Fruit fly (Drosophila melanogaster) whole organism, embryonic: ENCODE results near the gene dlg1.

Experiments used
- Adf1 ChIP-seq: fragments of 200-800 bp; sonication (Bioruptor generic); IDR thresholded peaks from 2 replicates; pipeline ENCODE4 v1.3.6; 2022; ENCODE audit warnings: missing biosample characterization, missing genetic modification characterization
- CG10209 ChIP-seq: fragments of 200-800 bp; sonication (Bioruptor generic); optimal IDR thresholded peaks from 3 replicates; lab custom pipeline; 2017; ENCODE audit warnings: missing biosample characterization, mild to moderate bottlenecking, missing genetic modification characterization, missing genetic modification reagents
- CG10543 ChIP-seq: fragments of 200-800 bp; sonication (Bioruptor generic); optimal IDR thresholded peaks from 3 replicates; lab custom pipeline; 2017; ENCODE audit warnings: missing biosample characterization, mild to moderate bottlenecking, missing genetic modification characterization, moderate library complexity
- CG11504 ChIP-seq: fragments of 200-800 bp; sonication (Bioruptor generic); optimal IDR thresholded peaks from 3 replicates; lab custom pipeline; 2019; ENCODE audit warnings: missing biosample characterization, mild to moderate bottlenecking, missing genetic modification characterization, moderate library complexity
- CG12744 ChIP-seq: fragments of 200-800 bp; sonication (Bioruptor generic); optimal IDR thresholded peaks from 2 replicates; lab custom pipeline; 2016; ENCODE audit warnings: missing biosample characterization, missing genetic modification characterization
- CG13296 ChIP-seq: fragments of 200-800 bp; sonication (Bioruptor generic); optimal IDR thresholded peaks from 3 replicates; lab custom pipeline; 2018; ENCODE audit warnings: missing biosample characterization, mild to moderate bottlenecking, missing genetic modification characterization
- CG13894 ChIP-seq: fragments of 200-800 bp; sonication (Bioruptor generic); optimal IDR thresholded peaks from 3 replicates; lab custom pipeline; 2018; ENCODE audit warnings: missing biosample characterization, mild to moderate bottlenecking, missing genetic modification characterization, moderate library complexity
- CG14710 ChIP-seq: fragments of 200-800 bp; sonication (Bioruptor generic); optimal IDR thresholded peaks from 3 replicates; lab custom pipeline; 2019; ENCODE audit warnings: missing biosample characterization, mild to moderate bottlenecking, missing genetic modification characterization, moderate library complexity
- CG14860 ChIP-seq: fragments of 200-800 bp; sonication (Bioruptor generic); IDR thresholded peaks from 3 replicates; pipeline ENCODE4 v1.3.6; 2022; ENCODE audit warnings: missing biosample characterization, missing genetic modification characterization; ENCODE audit not compliant: partially characterized antibody
- CG15011 ChIP-seq: fragments of 200-800 bp; sonication (Bioruptor generic); optimal IDR thresholded peaks from 3 replicates; lab custom pipeline; 2018; ENCODE audit warnings: missing biosample characterization, mild to moderate bottlenecking, missing genetic modification characterization
- CG16815 ChIP-seq: fragments of 200-800 bp; sonication (Bioruptor generic); optimal IDR thresholded peaks from 3 replicates; lab custom pipeline; 2017; ENCODE audit warnings: missing biosample characterization, mild to moderate bottlenecking, missing genetic modification characterization
- CG1792 ChIP-seq: fragments of 200-800 bp; sonication (Bioruptor generic); optimal IDR thresholded peaks from 2 replicates; lab custom pipeline; 2016; ENCODE audit warnings: missing biosample characterization, missing genetic modification characterization
- CG34376 ChIP-seq: fragments of 200-800 bp; sonication (Bioruptor generic); optimal IDR thresholded peaks from 2 replicates; lab custom pipeline; 2018; ENCODE audit warnings: missing biosample characterization, mild to moderate bottlenecking, missing genetic modification characterization
- CG3995 ChIP-seq: fragments of 200-800 bp; sonication (Bioruptor generic); optimal IDR thresholded peaks from 3 replicates; lab custom pipeline; 2016; ENCODE audit warnings: missing biosample characterization, missing genetic modification characterization
- CG43689 ChIP-seq: fragments of 200-800 bp; sonication (Bioruptor generic); IDR thresholded peaks from 2 replicates; pipeline ENCODE4 v1.3.6; 2022; ENCODE audit warnings: missing biosample characterization, missing genetic modification characterization
- CG6254 ChIP-seq: fragments of 200-800 bp; sonication (Bioruptor generic); optimal IDR thresholded peaks from 3 replicates; lab custom pipeline; 2017; ENCODE audit warnings: mild to moderate bottlenecking, missing biosample characterization, missing genetic modification reagents, missing genetic modification characterization
- CG6654 ChIP-seq: fragments of 200-800 bp; sonication (Bioruptor generic); optimal IDR thresholded peaks from 2 replicates; lab custom pipeline; 2017; ENCODE audit warnings: missing biosample characterization, mild to moderate bottlenecking, missing genetic modification characterization
- CG8388 ChIP-seq: fragments of 200-800 bp; sonication (Bioruptor generic); optimal IDR thresholded peaks from 2 replicates; lab custom pipeline; 2019; ENCODE audit warnings: missing biosample characterization, mild to moderate bottlenecking, missing genetic modification characterization, moderate library complexity
- CG9727 ChIP-seq: fragments of 200-800 bp; sonication (Bioruptor generic); optimal IDR thresholded peaks from 3 replicates; lab custom pipeline; 2017; ENCODE audit warnings: missing biosample characterization, mild to moderate bottlenecking, missing genetic modification characterization
- Doc3 ChIP-seq: fragments of 200-800 bp; sonication (Bioruptor generic); IDR thresholded peaks from 3 replicates; pipeline ENCODE4 v1.3.6; 2022; ENCODE audit warnings: missing biosample characterization, missing genetic modification characterization; ENCODE audit not compliant: partially characterized antibody
- Dref ChIP-seq: fragments of 200-800 bp; sonication (Bioruptor generic); IDR thresholded peaks from 2 replicates; pipeline ENCODE4 v1.3.6; 2022; ENCODE audit warnings: missing biosample characterization, missing genetic modification characterization
- Drgx ChIP-seq: fragments of 200-800 bp; sonication (Bioruptor generic); IDR thresholded peaks from 2 replicates; pipeline ENCODE4 v1.3.6; 2022; ENCODE audit warnings: missing biosample characterization, missing genetic modification characterization
- Hmx ChIP-seq: fragments of 200-800 bp; sonication (Bioruptor generic); optimal IDR thresholded peaks from 2 replicates; lab custom pipeline; 2016; ENCODE audit warnings: missing biosample characterization, missing genetic modification characterization
- Jarid2 ChIP-seq: fragments of 200-800 bp; sonication (Bioruptor generic); optimal IDR thresholded peaks from 3 replicates; lab custom pipeline; 2017; ENCODE audit warnings: mild to moderate bottlenecking, missing biosample characterization, missing genetic modification reagents, missing genetic modification characterization
- MBD-R2 ChIP-seq: fragments of 200-800 bp; sonication (Bioruptor generic); IDR thresholded peaks from 2 replicates; pipeline ENCODE4 v1.3.6; 2022; ENCODE audit warnings: missing biosample characterization, missing genetic modification characterization
- PHDP ChIP-seq: fragments of 200-800 bp; sonication (Bioruptor generic); optimal IDR thresholded peaks from 3 replicates; lab custom pipeline; 2018; ENCODE audit warnings: missing biosample characterization, mild to moderate bottlenecking, missing genetic modification characterization, moderate library complexity
- Side ChIP-seq: fragments of 200-800 bp; sonication (Bioruptor generic); optimal IDR thresholded peaks from 2 replicates; lab custom pipeline; 2016; ENCODE audit warnings: missing biosample characterization, missing genetic modification characterization
- Trl ChIP-seq, 3 experiments: fragments of >200 bp in 2 of 3; fragments of 200-800 bp in 1 of 3; sonication (Bioruptor generic) in 1 of 3; optimal IDR thresholded peaks; 2 replicates in 1 of 3; 3 replicates in 2 of 3; lab custom pipeline; 2016 to 2017; ENCODE audit warnings: missing biosample characterization in 1 of 3, missing genetic modification characterization in 1 of 3
- Xbp1 ChIP-seq: fragments of 200-800 bp; sonication (Bioruptor generic); optimal IDR thresholded peaks from 3 replicates; lab custom pipeline; 2016; ENCODE audit warnings: missing biosample characterization, mild to moderate bottlenecking, missing genetic modification characterization
- YL-1 ChIP-seq: fragments of 200-800 bp; sonication (Bioruptor generic); optimal IDR thresholded peaks from 3 replicates; lab custom pipeline; 2017; ENCODE audit warnings: missing biosample characterization, mild to moderate bottlenecking, missing genetic modification characterization
- amos ChIP-seq: fragments of 200-800 bp; sonication (Bioruptor generic); IDR thresholded peaks from 2 replicates; pipeline ENCODE4 v1.3.6; 2022; ENCODE audit warnings: missing biosample characterization, missing genetic modification characterization; ENCODE audit not compliant: partially characterized antibody
- chn ChIP-seq: fragments of 200-800 bp; sonication (Bioruptor generic); optimal IDR thresholded peaks from 2 replicates; lab custom pipeline; 2016; ENCODE audit warnings: missing biosample characterization, missing genetic modification characterization
- en ChIP-seq: fragments of 200-800 bp; sonication (Bioruptor generic); optimal IDR thresholded peaks from 2 replicates; lab custom pipeline; 2016; ENCODE audit warnings: missing biosample characterization, missing genetic modification characterization
- ewg ChIP-seq: fragments of 200-800 bp; sonication (Bioruptor generic); optimal IDR thresholded peaks from 3 replicates; lab custom pipeline; 2017; ENCODE audit warnings: mild to moderate bottlenecking, missing biosample characterization, missing genetic modification reagents, missing genetic modification characterization
- fru ChIP-seq: fragments of >200 bp; optimal IDR thresholded peaks from 2 replicates; lab custom pipeline; 2017
- inv ChIP-seq: fragments of 200-800 bp; sonication (Bioruptor generic); IDR thresholded peaks from 2 replicates; pipeline ENCODE4 v1.3.6; 2022; ENCODE audit warnings: missing biosample characterization, missing genetic modification characterization; ENCODE audit not compliant: partially characterized antibody
- knrl ChIP-seq: fragments of 200-800 bp; sonication (Bioruptor generic); IDR thresholded peaks from 3 replicates; pipeline ENCODE4 v1.3.6; 2022; ENCODE audit warnings: missing biosample characterization, missing genetic modification characterization; ENCODE audit not compliant: partially characterized antibody
- mam ChIP-seq: fragments of 200-800 bp; sonication (Bioruptor generic); optimal IDR thresholded peaks from 3 replicates; lab custom pipeline; 2016; ENCODE audit warnings: missing biosample characterization, missing genetic modification characterization
- pros ChIP-seq: fragments of 200-800 bp; sonication (Bioruptor generic); optimal IDR thresholded peaks from 3 replicates; lab custom pipeline; 2019; ENCODE audit warnings: missing biosample characterization, mild to moderate bottlenecking, missing genetic modification characterization, moderate library complexity
- pzg ChIP-seq: fragments of 200-800 bp; sonication (Bioruptor generic); optimal IDR thresholded peaks from 3 replicates; lab custom pipeline; 2018; ENCODE audit warnings: missing biosample characterization, mild to moderate bottlenecking, missing genetic modification characterization, moderate library complexity
- ro ChIP-seq: fragments of 200-800 bp; sonication (Bioruptor generic); IDR thresholded peaks from 2 replicates; pipeline ENCODE4 v1.3.6; 2022; ENCODE audit warnings: missing biosample characterization, missing genetic modification characterization
- row ChIP-seq: fragments of 200-800 bp; sonication (Bioruptor generic); IDR thresholded peaks from 3 replicates; pipeline ENCODE4 v1.3.6; 2022; ENCODE audit warnings: missing biosample characterization, missing genetic modification characterization
- scrt ChIP-seq: fragments of 200-800 bp; sonication (Bioruptor generic); optimal IDR thresholded peaks from 2 replicates; lab custom pipeline; 2018; ENCODE audit warnings: missing biosample characterization, mild to moderate bottlenecking, missing genetic modification characterization, moderate library complexity
- sna ChIP-seq: fragments of 200-800 bp; sonication (Bioruptor generic); IDR thresholded peaks from 2 replicates; pipeline ENCODE4 v1.3.6; 2022; ENCODE audit warnings: missing biosample characterization, missing genetic modification characterization; ENCODE audit not compliant: partially characterized antibody
- tio ChIP-seq: fragments of 200-800 bp; sonication (Bioruptor generic); optimal IDR thresholded peaks from 2 replicates; lab custom pipeline; 2017; ENCODE audit warnings: missing biosample characterization, missing genetic modification characterization, inconsistent platforms
- trem ChIP-seq: fragments of 200-800 bp; optimal IDR thresholded peaks from 3 replicates; lab custom pipeline; 2019; ENCODE audit warnings: missing biosample characterization, mild to moderate bottlenecking, missing genetic modification characterization, moderate library complexity
- usp ChIP-seq: fragments of >200 bp; optimal IDR thresholded peaks from 2 replicates; lab custom pipeline; 2017; ENCODE audit warnings: missing biosample characterization, missing genetic modification characterization

dlg1 gene

DNA sequence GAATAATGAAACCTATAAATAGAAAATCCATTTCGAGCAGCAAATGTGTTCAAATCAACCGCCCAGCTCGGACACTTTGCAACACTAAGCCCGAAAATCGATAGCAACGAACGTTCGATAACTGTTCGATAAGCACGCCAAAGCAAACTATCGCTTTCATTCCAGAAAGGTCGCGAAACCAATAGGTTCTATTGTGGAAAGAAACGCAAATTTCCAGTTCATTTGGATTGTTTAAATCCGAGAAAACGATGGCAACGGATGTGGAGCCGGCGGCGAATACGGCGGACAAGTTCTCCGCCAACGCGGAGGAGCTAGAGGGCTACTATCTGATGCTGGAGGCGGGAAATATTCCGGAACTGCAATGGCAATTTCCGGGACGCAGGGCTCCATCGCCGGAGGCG is 10.4 kb upstream of the dlg1 start, which contains the start of gene Pa1 (continued):
- TF ChIP-seq CG11504 (tag; lab: Kevin White, UChicago) (no peak), mam (GFP tag; lab: Kevin White, UChicago) (peak; percentile 13)

dm6 chrX:11367783-11368509 is 1.5 kb upstream of the dlg1 start, which contains the start of the genes hop and Tim8:
Gene hop, minus strand, starts transcription at chrX:11368098.
Gene Tim8, plus strand, starts transcription at chrX:11368445.
- no peak for TF ChIP-seq fru
- no peak for TF ChIP-seq Jarid2
- TF ChIP-seq Doc3 (GFP tag; lab: Robert Waterston, UW): peak; percentile 66; the same call in 2 of the 3 replicates
- TF ChIP-seq CG13894 (tag; lab: Kevin White, UChicago): no peak
- TF ChIP-seq ewg (GFP tag; lab: Kevin White, UChicago): no peak
- no peak for TF ChIP-seq PHDP (tag; lab: Kevin White, UChicago)
- TF ChIP-seq CG12744 (GFP tag; lab: Kevin White, UChicago): no peak
- TF ChIP-seq pzg (GFP tag; lab: Kevin White, UChicago): peak; percentile 75
- TF ChIP-seq amos (GFP tag; lab: Robert Waterston, UW): peak; percentile 89
- no peak for TF ChIP-seq CG43689 (GFP tag; lab: Robert Waterston, UW)
- TF ChIP-seq inv (GFP tag; lab: Robert Waterston, UW): peak; percentile 87
- peak; percentile 92 for TF ChIP-seq CG14860 (GFP tag; lab: Robert Waterston, UW)
- no peak for TF ChIP-seq tio (GFP tag; lab: Kevin White, UChicago)
- no peak for TF ChIP-seq Xbp1 (GFP tag; lab: Kevin White, UChicago)
- no peak for TF ChIP-seq CG1792 (GFP tag; lab: Kevin White, UChicago)
- TF ChIP-seq CG15011: no peak
- TF ChIP-seq usp: no peak
- TF ChIP-seq YL-1 (GFP tag; lab: Kevin White, UChicago): peak; percentile 32
- TF ChIP-seq en (GFP tag; lab: Kevin White, UChicago): no peak
- no peak for TF ChIP-seq CG8388 (GFP tag; lab: Kevin White, UChicago)
- TF ChIP-seq CG6254 (GFP tag; lab: Kevin White, UChicago): no peak
- no peak for TF ChIP-seq Trl (optimal IDR thresholded peaks at IDR 0.05; lab: Kevin White, UChicago)
- TF ChIP-seq Trl (GFP tag; optimal IDR thresholded peaks at IDR 0.05; lab: Kevin White, UChicago): no peak
- peak; percentile 3 for TF ChIP-seq CG9727 (GFP tag; lab: Kevin White, UChicago)
- TF ChIP-seq Dref: peak; percentile 94
- no peak for TF ChIP-seq Adf1 (GFP tag; lab: Robert Waterston, UW)
- TF ChIP-seq pros (GFP tag; lab: Kevin White, UChicago): no peak
- TF ChIP-seq row: peak; percentile 53
- no peak for TF ChIP-seq CG6654 (GFP tag; lab: Kevin White, UChicago)
- TF ChIP-seq CG34376 (GFP tag; lab: Kevin White, UChicago): no peak
- no peak for TF ChIP-seq Hmx (GFP tag; lab: Kevin White, UChicago)
- TF ChIP-seq CG14710 (tag; lab: Kevin White, UChicago): peak; percentile 63
- no peak for TF ChIP-seq chn
- peak; percentile 91 for TF ChIP-seq knrl (GFP tag; lab: Robert Waterston, UW)
- TF ChIP-seq sna (GFP tag; lab: Robert Waterston, UW): peak; percentile 88
- no peak for TF ChIP-seq Drgx (GFP tag; lab: Robert Waterston, UW)
- peak; percentile 24; the same call in 1 of the 2 replicates for TF ChIP-seq MBD-R2 (GFP tag; lab: Robert Waterston, UW)
- no peak for TF ChIP-seq CG13296 (GFP tag; lab: Kevin White, UChicago)
- TF ChIP-seq trem (tag; lab: Kevin White, UChicago): peak; percentile 32
- no peak for TF ChIP-seq CG10543 (GFP tag; lab: Kevin White, UChicago)
- no peak for TF ChIP-seq CG10209
- no peak for TF ChIP-seq Side (GFP tag; lab: Kevin White, UChicago)
- TF ChIP-seq CG16815: no peak
- no peak for TF ChIP-seq scrt (GFP tag; lab: Kevin White, UChicago)
- no peak for TF ChIP-seq ro (GFP tag; lab: Robert Waterston, UW)
- peak; percentile 73 for TF ChIP-seq CG3995 (GFP tag; lab: Kevin White, UChicago)
